In genomic region chrX:3108903-3109302, dm6 we compare ENCODE assay signal across 2 fruit fly cellular contexts.
TF ChIP-seq lines count a peak whose summit lies in the region.

No protein-coding gene starts in this region.

TF ChIP-seq in whole organism, embryonic, 481 proteins besides CTCF, POLR2A, EP300 and RAD21 (continued from another document and continues in another):
- TF ChIP-seq CG7556 (GFP tag; optimal IDR thresholded peaks at IDR 0.05; lab: Kevin White, UChicago) (peak; percentile 45), sob (GFP tag; IDR thresholded peaks at IDR 0.05; lab: Robert Waterston, UW) (peak; percentile 77), HLH4C (GFP tag; IDR thresholded peaks at IDR 0.05; lab: Robert Waterston, UW; ENCODE audit: partially characterized antibody) (no peak), unpg (GFP tag; optimal IDR thresholded peaks at IDR 0.05; lab: Kevin White, UChicago) (peak; percentile 79), Hmr (GFP tag; optimal IDR thresholded peaks at IDR 0.05; lab: Kevin White, UChicago) (peak; percentile 55), Fer3 (tag; optimal IDR thresholded peaks at IDR 0.05; lab: Kevin White, UChicago) (no peak), Drgx (GFP tag; IDR thresholded peaks at IDR 0.05; lab: Robert Waterston, UW) (peak; percentile 71), klu (GFP tag; IDR thresholded peaks at IDR 0.05; lab: Robert Waterston, UW) (no peak), E2f1 (GFP tag; IDR thresholded peaks at IDR 0.05; lab: Robert Waterston, UW) (peak; percentile 50; the same call in 1 of the 2 replicates), CG31224 (GFP tag; IDR thresholded peaks at IDR 0.05; lab: Robert Waterston, UW) (peak; percentile 34; the same call in 1 of the 2 replicates), H15 (GFP tag; IDR thresholded peaks at IDR 0.05; lab: Robert Waterston, UW) (0 out of 3 replicates have a peak, but pooled peaks have one; percentile 33), zen (tag; optimal IDR thresholded peaks at IDR 0.05; lab: Kevin White, UChicago) (no peak), nom (GFP tag; optimal IDR thresholded peaks at IDR 0.05; lab: Kevin White, UChicago) (no peak), CG18764 (GFP tag; optimal IDR thresholded peaks at IDR 0.05; lab: Kevin White, UChicago) (no peak), dmrt11E (tag; optimal IDR thresholded peaks at IDR 0.05; lab: Kevin White, UChicago) (peak; percentile 61), lov (optimal IDR thresholded peaks at IDR 0.05; lab: Kevin White, UChicago) (no peak), lov (GFP tag; IDR thresholded peaks at IDR 0.05; lab: Robert Waterston, UW) (no peak), gro (GFP tag; optimal IDR thresholded peaks at IDR 0.05; lab: Kevin White, UChicago) (no peak), CG7372 (GFP tag; IDR thresholded peaks at IDR 0.05; lab: Robert Waterston, UW) (peak; percentile 25; the same call in 1 of the 2 replicates), Chrac-16 (GFP tag; optimal IDR thresholded peaks at IDR 0.05; lab: Kevin White, UChicago) (peak; percentile 50), H2.0 (GFP tag; IDR thresholded peaks at IDR 0.05; lab: Robert Waterston, UW) (peak; percentile 40; the same call in 1 of the 2 replicates), lola (GFP tag; optimal IDR thresholded peaks at IDR 0.05; lab: Kevin White, UChicago) (peak in 1 of 3 experiments; percentile 7), CG10959 (GFP tag; IDR thresholded peaks at IDR 0.05; lab: Robert Waterston, UW) (no peak), Atf-2 (GFP tag; optimal IDR thresholded peaks at IDR 0.05; lab: Kevin White, UChicago) (no peak), CG34224 (GFP tag; IDR thresholded peaks at IDR 0.05; lab: Robert Waterston, UW; ENCODE audit: partially characterized antibody) (no peak), CG32772 (GFP tag; IDR thresholded peaks at IDR 0.05; lab: Robert Waterston, UW) (peak; percentile 54; the same call in 1 of the 2 replicates), fu2 (GFP tag; optimal IDR thresholded peaks at IDR 0.05; lab: Kevin White, UChicago) (no peak), CG31388 (GFP tag; optimal IDR thresholded peaks at IDR 0.05; lab: Kevin White, UChicago) (no peak), CG34422 (GFP tag; IDR thresholded peaks at IDR 0.05; lab: Robert Waterston, UW) (0 out of 3 replicates have a peak, but pooled peaks have one; percentile 37), stc (GFP tag; IDR thresholded peaks at IDR 0.05; lab: Robert Waterston, UW) (peak; percentile 39; the same call in 1 of the 2 replicates), CG1233 (GFP tag; optimal IDR thresholded peaks at IDR 0.05; lab: Kevin White, UChicago) (no peak), tna (GFP tag; IDR thresholded peaks at IDR 0.05; lab: Robert Waterston, UW; ENCODE audit: partially characterized antibody) (no peak), run (tag; optimal IDR thresholded peaks at IDR 0.05; lab: Kevin White, UChicago) (peak; percentile 2), CG17385 (GFP tag; optimal IDR thresholded peaks at IDR 0.05; lab: Kevin White, UChicago) (peak; percentile 17), CG18476 (GFP tag; optimal IDR thresholded peaks at IDR 0.05; lab: Kevin White, UChicago) (no peak), cg (GFP tag; optimal IDR thresholded peaks at IDR 0.05; lab: Kevin White, UChicago) (no peak), CG12299 (tag; optimal IDR thresholded peaks at IDR 0.05; lab: Kevin White, UChicago) (no peak), lmd (GFP tag; IDR thresholded peaks at IDR 0.05; lab: Robert Waterston, UW) (peak; percentile 65), ase (GFP tag; IDR thresholded peaks at IDR 0.05; lab: Robert Waterston, UW) (no peak), twi (tag; optimal IDR thresholded peaks at IDR 0.05; lab: Kevin White, UChicago) (no peak), NC2α (GFP tag; optimal IDR thresholded peaks at IDR 0.05; lab: Kevin White, UChicago) (no peak), jing (GFP tag; optimal IDR thresholded peaks at IDR 0.05; lab: Kevin White, UChicago) (no peak), CG11695 (GFP tag; IDR thresholded peaks at IDR 0.05; lab: Robert Waterston, UW) (peak; percentile 70), sens (GFP tag; lab: Kevin White, UChicago) (peak; percentile 70), CG11247 (GFP tag; IDR thresholded peaks at IDR 0.05; lab: Robert Waterston, UW) (peak; percentile 46; the same call in 1 of the 2 replicates), CG13624 (GFP tag; optimal IDR thresholded peaks at IDR 0.05; lab: Kevin White, UChicago) (no peak), CG4617 (GFP tag; optimal IDR thresholded peaks at IDR 0.05; lab: Kevin White, UChicago; ENCODE audit: borderline replicate concordance) (no peak), pan (optimal IDR thresholded peaks at IDR 0.05; lab: Kevin White, UChicago) (no peak), pan (GFP tag; optimal IDR thresholded peaks at IDR 0.05 in 1 of 2, IDR thresholded peaks at IDR 0.05 in 1 of 2) (peak in 1 of 2 experiments; percentile 44), Fer1 (GFP tag; optimal IDR thresholded peaks at IDR 0.05; lab: Kevin White, UChicago) (no peak), sqz (GFP tag; optimal IDR thresholded peaks at IDR 0.05; lab: Kevin White, UChicago) (no peak), Aef1 (GFP tag; IDR thresholded peaks at IDR 0.05; lab: Robert Waterston, UW) (no peak), Ptx1 (GFP tag; IDR thresholded peaks at IDR 0.05; lab: Robert Waterston, UW) (peak; percentile 55), exex (tag; optimal IDR thresholded peaks at IDR 0.05; lab: Kevin White, UChicago) (no peak), CG1024 (GFP tag; IDR thresholded peaks at IDR 0.05; lab: Robert Waterston, UW) (no peak), CG14441 (GFP tag; IDR thresholded peaks at IDR 0.05; lab: Robert Waterston, UW) (peak; percentile 62; the same call in 1 of the 2 replicates), CG7839 (tag; optimal IDR thresholded peaks at IDR 0.05; lab: Kevin White, UChicago) (peak; percentile 79), CG4360 (GFP tag; IDR thresholded peaks at IDR 0.05; lab: Robert Waterston, UW) (0 out of 2 replicates have a peak, but pooled peaks have one; percentile 21), CG33557 (GFP tag; optimal IDR thresholded peaks at IDR 0.05; lab: Kevin White, UChicago) (no peak), NFAT (GFP tag; IDR thresholded peaks at IDR 0.05; lab: Robert Waterston, UW) (no peak), CG1792 (GFP tag; optimal IDR thresholded peaks at IDR 0.05; lab: Kevin White, UChicago) (no peak), Hey (tag; optimal IDR thresholded peaks at IDR 0.05; lab: Kevin White, UChicago) (no peak), p53 (GFP tag; optimal IDR thresholded peaks at IDR 0.05; lab: Kevin White, UChicago) (no peak), Scr (GFP tag; IDR thresholded peaks at IDR 0.05; lab: Robert Waterston, UW; ENCODE audit: partially characterized antibody) (no peak), CG13894 (tag; optimal IDR thresholded peaks at IDR 0.05; lab: Kevin White, UChicago) (no peak)

TF ChIP-seq in whole organism, prepupa, 60 proteins besides CTCF, POLR2A, EP300 and RAD21 (continued from another document):
- TF ChIP-seq Ets96B (tag; optimal IDR thresholded peaks at IDR 0.05; lab: Kevin White, UChicago): no peak
- TF ChIP-seq dac (GFP tag; optimal IDR thresholded peaks at IDR 0.05; lab: Kevin White, UChicago): no peak
- TF ChIP-seq eg (GFP tag; IDR thresholded peaks at IDR 0.05; lab: Robert Waterston, UW): peak; percentile 78
- TF ChIP-seq CG15336 (GFP tag; IDR thresholded peaks at IDR 0.05; lab: Robert Waterston, UW): peak; percentile 70
- peak; percentile 60 for TF ChIP-seq OdsH (GFP tag; optimal IDR thresholded peaks at IDR 0.05; lab: Kevin White, UChicago)
- TF ChIP-seq acj6 (GFP tag; optimal IDR thresholded peaks at IDR 0.05; lab: Kevin White, UChicago): peak; percentile 56
- TF ChIP-seq CG4318 (GFP tag; optimal IDR thresholded peaks at IDR 0.05; lab: Kevin White, UChicago): peak; percentile 39
- no peak for TF ChIP-seq Sox14 (GFP tag; optimal IDR thresholded peaks at IDR 0.05; lab: Kevin White, UChicago)
